Worm (Caenorhabditis elegans) whole organism, young adult: ENCODE measurements around the gene F43C11.11.

Source experiments
- C17E4.6 ChIP-seq: fragments of 200-800 bp; sonication (Bioruptor generic); IDR thresholded peaks from 2 replicates; pipeline ENCODE4 v1.3.6; 2022; ENCODE audit warnings: missing genetic modification reagents, missing genetic modification characterization, missing compliant biosample characterization
- attf-3 ChIP-seq: fragments of 200-800 bp; sonication (Bioruptor generic); conservative IDR thresholded peaks from 2 replicates; pipeline ENCODE4 v1.3.6; 2022; ENCODE audit warnings: missing genetic modification reagents, missing genetic modification characterization, missing compliant biosample characterization
- ceh-40 ChIP-seq: fragments of 200-800 bp; sonication (Bioruptor generic); IDR thresholded peaks from 2 replicates; pipeline ENCODE4 v1.3.6; 2022; ENCODE audit warnings: missing genetic modification characterization, missing compliant biosample characterization
- lin-35 ChIP-seq, 3 experiments: fragments of 150-350 bp in 2 of 3; sonication (generic microtip) in 1 of 3; optimal IDR thresholded peaks; 2 replicates each; lab custom pipeline; 2014 to 2018; ENCODE audit warnings: missing biosample characterization in 3 of 3, missing genetic modification characterization in 3 of 3, missing genetic modification reagents in 3 of 3
- nhr-80 ChIP-seq: sonication (generic microtip); optimal IDR thresholded peaks from 2 replicates; lab custom pipeline; 2016; ENCODE audit warnings: missing genetic modification characterization, missing compliant biosample characterization
- rcor-1 ChIP-seq: fragments of 200-800 bp; sonication (Bioruptor generic); IDR thresholded peaks from 2 replicates; pipeline ENCODE4 v1.3.6; 2022; ENCODE audit warnings: missing genetic modification reagents, missing genetic modification characterization, missing compliant biosample characterization
- snpc-3.4 ChIP-seq: sonication (generic microtip); optimal IDR thresholded peaks from 2 replicates; lab custom pipeline; 2017; ENCODE audit warnings: missing genetic modification characterization, mild to moderate bottlenecking, missing compliant biosample characterization, antibody characterized with exemption, moderate library complexity, missing genotype, missing genetic modification reagents
- ztf-3 ChIP-seq: fragments of 200-800 bp; sonication (Bioruptor generic); optimal IDR thresholded peaks from 2 replicates; lab custom pipeline; 2018; ENCODE audit warnings: mild to moderate bottlenecking, missing genetic modification characterization, missing compliant biosample characterization

DNA sequence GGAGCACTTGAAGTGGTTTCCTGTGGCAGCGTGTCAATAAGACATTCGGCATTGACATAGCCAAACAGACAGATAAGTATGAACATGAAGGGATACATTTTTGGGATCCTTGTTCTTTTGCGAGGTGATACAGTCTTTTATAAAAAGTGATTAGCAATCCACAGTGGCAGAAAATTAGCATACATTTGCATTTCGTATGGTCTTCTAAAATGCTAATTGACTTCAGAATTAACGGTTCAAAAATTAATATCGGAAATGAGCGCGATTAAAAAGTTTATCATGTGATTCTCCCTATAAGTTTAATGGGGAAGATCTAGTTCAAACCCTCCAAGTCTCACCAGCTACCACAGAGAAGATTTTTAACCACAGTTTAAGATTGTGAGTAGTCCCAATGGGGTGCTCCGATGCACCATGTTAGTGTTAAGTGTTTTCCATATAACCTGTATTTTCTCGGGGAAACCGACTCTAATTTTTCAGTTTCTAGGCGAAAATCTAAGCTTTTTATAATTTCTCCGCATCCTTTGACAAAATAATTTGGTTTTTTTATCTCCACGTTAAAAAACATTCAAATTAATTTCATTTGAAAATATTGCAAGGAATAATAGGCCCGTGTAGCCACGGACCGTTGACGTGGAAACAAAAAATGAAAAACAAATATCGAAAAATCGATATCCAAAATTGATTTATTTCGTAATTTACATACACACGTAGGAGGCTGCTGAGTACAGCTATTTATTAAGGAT is 3.2 kb upstream of the F43C11.11 start, which contains the start of the genes F43C11.12 and F16G10.5:
- TF ChIP-seq lin-35 (GFP tag; optimal IDR thresholded peaks at IDR 0.05; lab: Kevin White, UChicago): no peak
- no peak for TF ChIP-seq ceh-40 (GFP tag; lab: Robert Waterston, UW)
- TF ChIP-seq snpc-3.4: no peak
- no peak for TF ChIP-seq attf-3 (GFP tag; lab: Robert Waterston, UW)
- no peak for TF ChIP-seq ztf-3 (GFP tag; lab: Kevin White, UChicago)
- no peak for TF ChIP-seq C17E4.6 (GFP tag; lab: Robert Waterston, UW)
- no peak for TF ChIP-seq rcor-1
- no peak for TF ChIP-seq nhr-80 (tag; lab: Kevin White, UChicago)
